Worm (Caenorhabditis elegans) whole organism, early embryonic: Measurements from ENCODE around the gene nep-21.

Experiments used
- B0310.2 ChIP-seq: sonication (generic microtip); optimal IDR thresholded peaks from 2 replicates; lab custom pipeline; 2016; ENCODE audit warnings: mild to moderate bottlenecking, missing genetic modification characterization, missing compliant biosample characterization
- F13C5.2 ChIP-seq: sonication (generic microtip); optimal IDR thresholded peaks from 2 replicates; lab custom pipeline; 2017; ENCODE audit warnings: mild to moderate bottlenecking, missing genetic modification characterization, inconsistent platforms, missing compliant biosample characterization
- aly-1 ChIP-seq: sonication (generic microtip); optimal IDR thresholded peaks from 2 replicates; lab custom pipeline; 2016; ENCODE audit warnings: missing genetic modification characterization, missing compliant biosample characterization
- ama-1 ChIP-seq: fragments of 150-350 bp; optimal IDR thresholded peaks from 2 replicates; lab custom pipeline; 2014
- ceh-13 ChIP-seq: fragments of 200-800 bp; sonication (Bioruptor generic); optimal IDR thresholded peaks from 2 replicates; lab custom pipeline; 2018; ENCODE audit warnings: mild to moderate bottlenecking, missing genetic modification characterization, missing compliant biosample characterization
- ceh-36 ChIP-seq: sonication (generic microtip); optimal IDR thresholded peaks from 2 replicates; lab custom pipeline; 2016; ENCODE audit warnings: missing genetic modification characterization, inconsistent platforms, missing compliant biosample characterization
- ets-7 ChIP-seq: sonication (generic microtip); optimal IDR thresholded peaks from 2 replicates; lab custom pipeline; 2016; ENCODE audit warnings: missing genotype, missing genetic modification characterization, missing compliant biosample characterization
- flt-1 ChIP-seq: fragments of 200-800 bp; sonication (Bioruptor generic); IDR thresholded peaks from 2 replicates; pipeline ENCODE4 v1.3.6; 2022; ENCODE audit warnings: missing genetic modification characterization, missing compliant biosample characterization
- hmbx-1 ChIP-seq: sonication (generic microtip); optimal IDR thresholded peaks from 2 replicates; lab custom pipeline; 2016; ENCODE audit warnings: mild to moderate bottlenecking, missing genetic modification characterization, missing compliant biosample characterization
- hmg-4 ChIP-seq: fragments of 200-800 bp; sonication (Bioruptor generic); optimal IDR thresholded peaks from 2 replicates; lab custom pipeline; 2018; ENCODE audit warnings: mild to moderate bottlenecking, missing genetic modification characterization, missing compliant biosample characterization
- hnd-1 ChIP-seq: sonication (generic microtip); optimal IDR thresholded peaks from 2 replicates; lab custom pipeline; 2016; ENCODE audit warnings: missing genetic modification characterization, missing compliant biosample characterization
- pes-1 ChIP-seq: fragments of 200-800 bp; sonication (Bioruptor generic); IDR thresholded peaks from 2 replicates; pipeline ENCODE4 v1.3.6; 2022; ENCODE audit warnings: missing genetic modification reagents, missing genetic modification characterization, missing compliant biosample characterization
- scrt-1 ChIP-seq: fragments of 200-800 bp; sonication (Bioruptor generic); IDR thresholded peaks from 2 replicates; pipeline ENCODE4 v1.3.6; 2022; ENCODE audit warnings: missing genetic modification characterization, missing compliant biosample characterization
- sea-1 ChIP-seq: fragments of 200-800 bp; sonication (Bioruptor generic); conservative IDR thresholded peaks from 2 replicates; pipeline ENCODE4 v1.3.6; 2022; ENCODE audit warnings: missing genetic modification characterization, missing compliant biosample characterization
- tbx-11 ChIP-seq: fragments of 200-800 bp; sonication (Bioruptor generic); IDR thresholded peaks from 2 replicates; pipeline ENCODE4 v1.3.6; 2022; ENCODE audit warnings: missing genetic modification characterization, missing compliant biosample characterization
- tbx-37 ChIP-seq: fragments of 200-800 bp; sonication (Bioruptor generic); conservative IDR thresholded peaks from 2 replicates; pipeline ENCODE4 v1.3.6; 2022; ENCODE audit warnings: missing genetic modification reagents, missing genetic modification characterization, missing compliant biosample characterization
- tra-4 ChIP-seq: sonication (generic microtip); optimal IDR thresholded peaks from 2 replicates; lab custom pipeline; 2017; ENCODE audit warnings: missing genetic modification characterization, missing compliant biosample characterization

nep-21 gene

DNA sequence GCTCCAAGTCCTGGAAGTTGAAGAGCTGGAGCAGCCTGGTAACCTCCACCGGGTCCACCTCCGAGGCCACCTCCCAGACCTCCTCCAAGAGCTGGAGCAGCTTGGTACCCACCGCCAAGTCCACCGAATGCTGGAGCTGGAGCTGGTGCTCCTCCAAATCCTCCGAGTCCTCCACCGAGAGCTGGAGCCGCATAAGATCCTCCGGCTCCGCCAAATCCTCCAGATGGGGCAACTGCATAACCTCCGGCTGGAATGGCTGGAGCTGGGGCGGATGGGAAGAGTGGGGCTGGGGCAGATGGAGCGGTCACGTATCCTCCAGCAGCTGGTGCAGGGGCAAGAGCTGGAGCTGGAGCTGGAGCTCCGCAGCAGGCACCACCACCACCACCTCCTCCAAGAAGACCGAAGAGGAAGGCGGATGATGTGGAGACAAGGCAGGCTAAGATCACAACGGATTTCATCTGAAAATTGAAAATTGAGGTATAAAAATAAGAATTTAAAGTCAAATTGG is 14.5 kb upstream of the nep-21 start, which contains the start of gene K02E11.10:
K02E11.10 (minus strand) TSS at position 458 of the 508 bp plus-strand sequence.
- TF ChIP-seq scrt-1 (GFP tag; lab: Robert Waterston, UW) (no peak), tbx-37 (GFP tag; lab: Robert Waterston, UW) (no peak), tbx-11 (no peak), B0310.2 (no peak), hmbx-1 (tag; lab: Kevin White, UChicago) (no peak), ceh-36 (tag; lab: Kevin White, UChicago) (no peak), hmg-4 (GFP tag; lab: Kevin White, UChicago) (no peak), sea-1 (GFP tag; lab: Robert Waterston, UW) (no peak), flt-1 (GFP tag; lab: Robert Waterston, UW) (no peak), ama-1 (lab: Kevin White, UChicago) (no peak), aly-1 (tag; lab: Kevin White, UChicago) (no peak), pes-1 (GFP tag; lab: Robert Waterston, UW) (no peak), F13C5.2 (tag; lab: Kevin White, UChicago) (no peak), tra-4 (tag; lab: Kevin White, UChicago) (no peak), ets-7 (tag; lab: Kevin White, UChicago) (no peak), hnd-1 (tag; lab: Kevin White, UChicago) (no peak), ceh-13 (GFP tag; lab: Kevin White, UChicago) (no peak)

DNA sequence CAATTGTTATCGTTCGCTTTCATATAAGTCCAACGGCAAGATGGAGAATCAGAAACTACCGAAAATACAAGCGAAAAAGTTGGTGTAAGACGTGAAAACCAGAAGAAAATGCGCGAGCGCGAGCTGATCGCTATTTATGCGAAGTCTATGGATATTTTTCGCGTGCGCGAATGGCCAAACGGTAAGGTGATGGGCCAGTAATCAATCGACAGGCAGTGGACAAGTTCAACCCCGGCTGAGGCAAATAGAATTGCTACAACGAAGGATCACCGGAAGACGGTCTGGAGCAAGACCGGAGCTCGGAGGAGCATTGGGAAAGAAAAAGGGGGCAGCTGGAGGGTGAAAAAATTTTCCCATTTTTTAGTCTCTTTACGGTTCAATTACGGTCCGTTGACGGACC is 11.2 kb upstream of the nep-21 start:
- TF ChIP-seq pes-1 (GFP tag; lab: Robert Waterston, UW) (peak; percentile 65), sea-1 (GFP tag; lab: Robert Waterston, UW) (0 out of 2 replicates have a peak, but pooled peaks have one; percentile 25), scrt-1 (GFP tag; lab: Robert Waterston, UW) (0 out of 2 replicates have a peak, but pooled peaks have one; percentile 21), flt-1 (GFP tag; lab: Robert Waterston, UW) (0 out of 2 replicates have a peak, but pooled peaks have one; percentile 42), tbx-37 (GFP tag; lab: Robert Waterston, UW) (peak; percentile 32; the same call in 1 of the 2 replicates)

DNA sequence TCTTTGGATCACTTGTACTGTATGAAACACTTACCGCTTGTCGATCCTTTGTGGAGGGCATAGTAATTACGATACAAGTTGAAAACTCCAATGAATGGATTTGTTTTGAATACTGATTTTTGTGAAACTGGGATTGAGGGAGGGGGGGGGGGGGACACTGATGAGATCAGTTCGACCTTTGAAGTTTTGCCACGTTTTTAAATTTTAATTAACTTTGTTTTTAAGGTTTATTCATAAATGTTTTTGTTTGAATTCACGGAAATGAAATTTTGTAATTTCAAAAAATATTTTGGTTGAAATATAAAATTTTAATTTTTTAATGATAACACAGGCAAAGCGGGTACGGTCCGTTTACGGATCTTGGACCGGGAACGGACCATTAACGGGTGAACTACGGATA is 9.7 kb upstream of the nep-21 start, which contains the start of gene ent-3:
ent-3 (minus strand) TSS at position 101 of the 400 bp plus-strand sequence.
- TF ChIP-seq tbx-11 (no peak), scrt-1 (GFP tag; lab: Robert Waterston, UW) (no peak), tbx-37 (GFP tag; lab: Robert Waterston, UW) (no peak), B0310.2 (no peak), ama-1 (lab: Kevin White, UChicago) (no peak), F13C5.2 (tag; lab: Kevin White, UChicago) (no peak), hmg-4 (GFP tag; lab: Kevin White, UChicago) (no peak), hnd-1 (tag; lab: Kevin White, UChicago) (no peak), ceh-36 (tag; lab: Kevin White, UChicago) (no peak)

DNA sequence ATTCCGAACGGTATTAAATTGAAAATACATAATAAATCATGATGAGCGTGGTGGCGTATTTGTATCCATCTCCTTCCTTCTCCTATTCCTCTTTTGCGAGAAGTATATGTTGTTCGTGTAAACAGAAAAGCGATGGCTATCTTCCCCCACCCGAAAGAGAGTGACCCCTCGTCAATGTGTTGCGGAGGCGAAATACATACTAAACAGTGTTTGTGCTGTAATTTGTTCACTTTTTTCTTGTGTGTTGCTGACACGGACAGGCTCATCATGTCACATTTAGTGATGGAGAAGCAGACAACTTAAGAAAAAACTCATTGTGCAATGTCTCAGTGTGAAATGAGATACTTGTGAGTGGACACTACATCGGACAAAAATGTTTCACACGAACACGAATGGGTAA is 5.4 kb upstream of the nep-21 start:
- TF ChIP-seq ceh-13 (GFP tag; lab: Kevin White, UChicago) (no peak), sea-1 (GFP tag; lab: Robert Waterston, UW) (no peak), flt-1 (GFP tag; lab: Robert Waterston, UW) (no peak)

DNA sequence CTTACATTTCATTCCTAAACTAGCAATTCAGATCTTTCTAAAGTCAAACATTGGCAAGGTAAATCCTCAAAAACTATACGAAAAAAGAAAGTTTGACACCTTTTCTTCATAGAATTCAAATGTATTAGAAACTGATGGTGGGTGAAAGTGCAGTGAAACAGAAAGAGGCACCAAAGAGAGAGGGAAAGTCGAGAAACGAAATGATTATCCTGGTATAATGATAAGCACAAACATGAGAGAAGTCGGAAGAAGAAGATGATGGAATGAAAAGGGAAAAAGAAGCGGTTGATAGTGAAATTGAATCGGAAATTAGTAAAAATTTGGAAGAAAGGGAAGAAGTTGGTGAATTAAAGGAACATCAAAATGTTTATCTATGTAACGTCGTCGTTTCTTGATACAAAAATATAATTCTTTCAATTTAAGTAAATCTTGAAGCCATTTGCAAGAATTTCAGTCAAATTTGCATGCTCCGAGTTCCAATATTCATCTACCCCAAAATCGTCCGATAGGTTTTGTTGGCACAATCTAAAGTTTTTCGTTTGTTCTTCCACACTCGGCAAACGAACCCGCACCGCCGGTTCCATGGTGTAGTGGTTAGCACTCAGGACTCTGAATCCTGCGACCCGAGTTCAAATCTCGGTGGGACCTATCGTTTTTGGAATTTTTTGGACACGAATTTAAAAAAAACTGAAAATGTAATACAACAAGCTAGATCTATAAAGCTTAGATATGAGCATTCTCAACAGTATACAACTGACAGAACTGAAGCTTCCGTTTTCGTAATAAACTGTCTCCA is 4.7 kb upstream of the nep-21 start:
- no peak for TF ChIP-seq scrt-1 (GFP tag; lab: Robert Waterston, UW)
- TF ChIP-seq pes-1 (GFP tag; lab: Robert Waterston, UW): no peak
- TF ChIP-seq tbx-11: no peak
- TF ChIP-seq tbx-37 (GFP tag; lab: Robert Waterston, UW): no peak
- no peak for TF ChIP-seq hnd-1 (tag; lab: Kevin White, UChicago)
- no peak for TF ChIP-seq flt-1 (GFP tag; lab: Robert Waterston, UW)
- TF ChIP-seq ceh-13 (GFP tag; lab: Kevin White, UChicago): no peak
- no peak for TF ChIP-seq ets-7 (tag; lab: Kevin White, UChicago)
- TF ChIP-seq hmg-4 (GFP tag; lab: Kevin White, UChicago): no peak
- TF ChIP-seq ama-1 (lab: Kevin White, UChicago): no peak
- no peak for TF ChIP-seq hmbx-1 (tag; lab: Kevin White, UChicago)
- TF ChIP-seq B0310.2: no peak
- TF ChIP-seq tra-4 (tag; lab: Kevin White, UChicago): no peak

DNA sequence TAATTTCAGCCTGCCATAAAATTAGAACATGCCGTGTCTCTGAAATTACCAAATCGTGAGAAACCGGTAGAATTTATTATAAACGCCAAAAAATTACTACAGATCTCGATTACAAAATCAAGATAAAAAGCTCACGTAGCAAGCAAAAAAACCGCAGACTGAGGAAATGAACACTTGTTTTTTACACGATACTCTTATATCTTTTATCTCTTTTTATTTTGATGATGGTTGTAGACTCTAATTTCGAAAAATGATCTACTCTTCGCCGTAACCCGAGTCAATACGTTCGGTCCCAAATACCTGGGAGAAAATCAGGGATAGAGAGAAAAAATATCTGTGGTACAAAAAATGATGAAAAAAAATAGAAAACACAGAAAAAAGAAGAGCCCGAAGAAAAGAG is 3.1 kb downstream of the nep-21 start:
- TF ChIP-seq scrt-1 (GFP tag; lab: Robert Waterston, UW): no peak
- no peak for TF ChIP-seq ama-1 (lab: Kevin White, UChicago)
- TF ChIP-seq pes-1 (GFP tag; lab: Robert Waterston, UW): no peak
- TF ChIP-seq F13C5.2 (tag; lab: Kevin White, UChicago): no peak
- no peak for TF ChIP-seq hnd-1 (tag; lab: Kevin White, UChicago)
- no peak for TF ChIP-seq aly-1 (tag; lab: Kevin White, UChicago)
- TF ChIP-seq tra-4 (tag; lab: Kevin White, UChicago): no peak
- no peak for TF ChIP-seq tbx-37 (GFP tag; lab: Robert Waterston, UW)
- no peak for TF ChIP-seq flt-1 (GFP tag; lab: Robert Waterston, UW)
- TF ChIP-seq B0310.2: no peak
- no peak for TF ChIP-seq hmg-4 (GFP tag; lab: Kevin White, UChicago)
- no peak for TF ChIP-seq ets-7 (tag; lab: Kevin White, UChicago)

DNA sequence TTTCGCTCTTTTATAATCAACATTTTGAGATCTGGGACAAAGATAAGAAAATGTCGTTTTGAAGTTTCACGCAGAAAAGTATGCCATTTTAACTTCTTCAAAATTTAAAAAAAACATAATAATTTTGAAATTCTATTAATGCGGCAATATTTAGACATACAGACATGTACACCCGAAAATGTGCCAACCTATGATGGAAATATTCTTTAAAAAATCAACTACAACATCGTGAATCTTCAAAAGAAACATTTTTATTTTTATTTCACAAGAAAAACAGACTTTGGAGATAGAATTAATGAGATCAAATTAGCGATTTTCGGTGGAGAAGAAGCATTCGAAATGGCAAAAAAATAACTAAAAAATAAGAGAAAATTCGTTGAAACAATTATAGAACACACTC is 11.2 kb downstream of the nep-21 start, which contains the start of gene T16A9.5:
T16A9.5 (minus strand) TSS at position 101 of the 400 bp plus-strand sequence.
- no peak for TF ChIP-seq scrt-1 (GFP tag; lab: Robert Waterston, UW)
- TF ChIP-seq ets-7 (tag; lab: Kevin White, UChicago): no peak
- TF ChIP-seq tbx-11: no peak
- TF ChIP-seq flt-1 (GFP tag; lab: Robert Waterston, UW): no peak
- TF ChIP-seq ceh-36 (tag; lab: Kevin White, UChicago): no peak
- no peak for TF ChIP-seq B0310.2
- no peak for TF ChIP-seq aly-1 (tag; lab: Kevin White, UChicago)
- TF ChIP-seq ceh-13 (GFP tag; lab: Kevin White, UChicago): no peak
- TF ChIP-seq pes-1 (GFP tag; lab: Robert Waterston, UW): no peak
- no peak for TF ChIP-seq ama-1 (lab: Kevin White, UChicago)
- no peak for TF ChIP-seq sea-1 (GFP tag; lab: Robert Waterston, UW)
- TF ChIP-seq tra-4 (tag; lab: Kevin White, UChicago): no peak
- TF ChIP-seq F13C5.2 (tag; lab: Kevin White, UChicago): no peak
- TF ChIP-seq tbx-37 (GFP tag; lab: Robert Waterston, UW): no peak
